Fruit fly (Drosophila melanogaster) whole organism, embryonic: Measurements from ENCODE around the gene CG12347.

Experiments
- CG10274 ChIP-seq: fragments of 200-800 bp; sonication (Bioruptor generic); optimal IDR thresholded peaks from 3 replicates; lab custom pipeline; 2017; ENCODE audit warnings: missing biosample characterization, mild to moderate bottlenecking, missing genetic modification characterization
- CG11504 ChIP-seq: fragments of 200-800 bp; sonication (Bioruptor generic); optimal IDR thresholded peaks from 3 replicates; lab custom pipeline; 2019; ENCODE audit warnings: missing biosample characterization, mild to moderate bottlenecking, missing genetic modification characterization, moderate library complexity
- CG14965 ChIP-seq: fragments of 200-800 bp; sonication (Bioruptor generic); optimal IDR thresholded peaks from 2 replicates; lab custom pipeline; 2016; ENCODE audit warnings: missing biosample characterization, missing genetic modification characterization, borderline replicate concordance
- CG16815 ChIP-seq: fragments of 200-800 bp; sonication (Bioruptor generic); optimal IDR thresholded peaks from 3 replicates; lab custom pipeline; 2017; ENCODE audit warnings: missing biosample characterization, mild to moderate bottlenecking, missing genetic modification characterization
- CG16863 ChIP-seq: fragments of 200-800 bp; sonication (Bioruptor generic); optimal IDR thresholded peaks from 3 replicates; lab custom pipeline; 2016; ENCODE audit warnings: missing biosample characterization, missing genetic modification characterization
- CG17328 ChIP-seq: fragments of 200-800 bp; sonication (Bioruptor generic); IDR thresholded peaks from 2 replicates; pipeline ENCODE4 v1.3.6; 2022; ENCODE audit warnings: missing biosample characterization, missing genetic modification characterization
- CG17385 ChIP-seq: fragments of 200-800 bp; sonication (Bioruptor generic); optimal IDR thresholded peaks from 3 replicates; lab custom pipeline; 2018; ENCODE audit warnings: missing biosample characterization, mild to moderate bottlenecking, missing genetic modification characterization
- CG17568 ChIP-seq: fragments of 200-800 bp; sonication (Bioruptor generic); optimal IDR thresholded peaks from 2 replicates; lab custom pipeline; 2018; ENCODE audit warnings: missing biosample characterization, mild to moderate bottlenecking, missing genetic modification characterization, moderate library complexity
- CG2116 ChIP-seq: fragments of 200-800 bp; sonication (Bioruptor generic); optimal IDR thresholded peaks from 3 replicates; lab custom pipeline; 2018; ENCODE audit warnings: missing biosample characterization, mild to moderate bottlenecking, missing genetic modification characterization
- CG2129 ChIP-seq: fragments of 200-800 bp; sonication (Bioruptor generic); IDR thresholded peaks from 2 replicates; pipeline ENCODE4 v1.3.6; 2022; ENCODE audit warnings: missing biosample characterization, missing genetic modification characterization; ENCODE audit not compliant: partially characterized antibody
- CG30020 ChIP-seq: fragments of 200-800 bp; optimal IDR thresholded peaks from 2 replicates; lab custom pipeline; 2019; ENCODE audit warnings: missing biosample characterization, mild to moderate bottlenecking, missing genetic modification characterization, moderate library complexity
- CG32772 ChIP-seq: fragments of 200-800 bp; sonication (Bioruptor generic); IDR thresholded peaks from 2 replicates; pipeline ENCODE4 v1.3.6; 2022; ENCODE audit warnings: missing biosample characterization, missing genetic modification characterization
- CG33213 ChIP-seq: fragments of 200-800 bp; sonication (Bioruptor generic); optimal IDR thresholded peaks from 3 replicates; lab custom pipeline; 2016; ENCODE audit warnings: missing biosample characterization, missing genetic modification characterization
- CG33557 ChIP-seq: fragments of 200-800 bp; sonication (Bioruptor generic); optimal IDR thresholded peaks from 2 replicates; lab custom pipeline; 2019; ENCODE audit warnings: missing biosample characterization, mild to moderate bottlenecking, missing genetic modification characterization, moderate library complexity
- CG3995 ChIP-seq: fragments of 200-800 bp; sonication (Bioruptor generic); optimal IDR thresholded peaks from 3 replicates; lab custom pipeline; 2016; ENCODE audit warnings: missing biosample characterization, missing genetic modification characterization
- CG4282 ChIP-seq: fragments of 200-800 bp; sonication (Bioruptor generic); optimal IDR thresholded peaks from 2 replicates; lab custom pipeline; 2016; ENCODE audit warnings: missing biosample characterization, missing genetic modification characterization
- CG4328 ChIP-seq: fragments of 200-800 bp; sonication (Bioruptor generic); optimal IDR thresholded peaks from 3 replicates; lab custom pipeline; 2017; ENCODE audit warnings: missing biosample characterization, missing genetic modification reagents, missing genetic modification characterization
- CG4854 ChIP-seq: fragments of 200-800 bp; sonication (Bioruptor generic); optimal IDR thresholded peaks from 2 replicates; lab custom pipeline; 2016; ENCODE audit warnings: missing biosample characterization, missing genetic modification characterization, inconsistent platforms
- CG7556 ChIP-seq: fragments of 200-800 bp; sonication (Bioruptor generic); optimal IDR thresholded peaks from 2 replicates; lab custom pipeline; 2017; ENCODE audit warnings: missing biosample characterization, mild to moderate bottlenecking, missing genetic modification characterization
- CG7745 ChIP-seq: fragments of 200-800 bp; sonication (Bioruptor generic); optimal IDR thresholded peaks from 2 replicates; lab custom pipeline; 2018; ENCODE audit warnings: missing biosample characterization, mild to moderate bottlenecking, missing genetic modification characterization, moderate library complexity
- CG8359 ChIP-seq: fragments of 200-800 bp; sonication (Bioruptor generic); optimal IDR thresholded peaks from 2 replicates; lab custom pipeline; 2017; ENCODE audit warnings: missing biosample characterization, mild to moderate bottlenecking, missing genetic modification characterization, borderline replicate concordance
- CG8944 ChIP-seq: fragments of 200-800 bp; sonication (Bioruptor generic); optimal IDR thresholded peaks from 3 replicates; lab custom pipeline; 2016; ENCODE audit warnings: missing biosample characterization, missing genetic modification characterization
- CHES-1-like ChIP-seq: fragments of 200-800 bp; sonication (Bioruptor generic); optimal IDR thresholded peaks from 2 replicates; lab custom pipeline; 2016; ENCODE audit warnings: missing biosample characterization, missing genetic modification characterization
- Drgx ChIP-seq: fragments of 200-800 bp; sonication (Bioruptor generic); IDR thresholded peaks from 2 replicates; pipeline ENCODE4 v1.3.6; 2022; ENCODE audit warnings: missing biosample characterization, missing genetic modification characterization
- Elba2 ChIP-seq: fragments of 200-800 bp; sonication (Bioruptor generic); optimal IDR thresholded peaks from 3 replicates; lab custom pipeline; 2016; ENCODE audit warnings: missing biosample characterization, missing genetic modification characterization
- HLH3B ChIP-seq: fragments of 200-800 bp; sonication (Bioruptor generic); IDR thresholded peaks from 2 replicates; pipeline ENCODE4 v1.3.6; 2022; ENCODE audit warnings: missing biosample characterization, missing genetic modification characterization
- Hmr ChIP-seq: fragments of 200-800 bp; sonication (Bioruptor generic); optimal IDR thresholded peaks from 3 replicates; lab custom pipeline; 2017; ENCODE audit warnings: mild to moderate bottlenecking, missing biosample characterization, missing genetic modification reagents, missing genetic modification characterization
- Hmx ChIP-seq: fragments of 200-800 bp; sonication (Bioruptor generic); optimal IDR thresholded peaks from 2 replicates; lab custom pipeline; 2016; ENCODE audit warnings: missing biosample characterization, missing genetic modification characterization
- Lhr ChIP-seq: fragments of 200-800 bp; sonication (Bioruptor generic); optimal IDR thresholded peaks from 3 replicates; lab custom pipeline; 2017; ENCODE audit warnings: mild to moderate bottlenecking, missing biosample characterization, missing genetic modification reagents, missing genetic modification characterization
- Max ChIP-seq: fragments of 200-800 bp; sonication (Bioruptor generic); optimal IDR thresholded peaks from 2 replicates; lab custom pipeline; 2016; ENCODE audit warnings: missing biosample characterization, mild to moderate bottlenecking, missing genetic modification characterization
- Neu2 ChIP-seq: fragments of 200-800 bp; sonication (Bioruptor generic); optimal IDR thresholded peaks from 3 replicates; lab custom pipeline; 2016; ENCODE audit warnings: missing biosample characterization, missing genetic modification characterization, borderline replicate concordance
- Tbp ChIP-seq: fragments of >200 bp; optimal IDR thresholded peaks from 2 replicates; lab custom pipeline; 2018; ENCODE audit warnings: missing biosample characterization, missing genetic modification characterization
- br ChIP-seq: fragments of >200 bp; optimal IDR thresholded peaks from 2 replicates; lab custom pipeline; 2017
- da ChIP-seq: fragments of 200-800 bp; sonication (Bioruptor generic); optimal IDR thresholded peaks from 2 replicates; lab custom pipeline; 2016; ENCODE audit warnings: missing biosample characterization, missing genetic modification characterization
- dimm ChIP-seq: fragments of 200-800 bp; sonication (Bioruptor generic); IDR thresholded peaks from 2 replicates; pipeline ENCODE4 v1.3.6; 2022; ENCODE audit warnings: missing biosample characterization, missing genetic modification characterization
- ewg ChIP-seq: fragments of 200-800 bp; sonication (Bioruptor generic); optimal IDR thresholded peaks from 3 replicates; lab custom pipeline; 2017; ENCODE audit warnings: mild to moderate bottlenecking, missing biosample characterization, missing genetic modification reagents, missing genetic modification characterization
- exex ChIP-seq: fragments of 200-800 bp; sonication (Bioruptor generic); optimal IDR thresholded peaks from 4 replicates; lab custom pipeline; 2018; ENCODE audit warnings: missing biosample characterization, mild to moderate bottlenecking, missing genetic modification characterization, moderate library complexity
- fd102C ChIP-seq: fragments of 200-800 bp; sonication (Bioruptor generic); optimal IDR thresholded peaks from 2 replicates; lab custom pipeline; 2018; ENCODE audit warnings: missing biosample characterization, mild to moderate bottlenecking, missing genetic modification characterization, moderate library complexity
- h ChIP-seq: fragments of >200 bp; optimal IDR thresholded peaks from 2 replicates; lab custom pipeline; 2017
- hkb ChIP-seq, 2 experiments: fragments of 200-800 bp in 1 of 2; fragments of >200 bp in 1 of 2; sonication (Bioruptor generic) in 1 of 2; IDR thresholded peaks in 1 of 2; optimal IDR thresholded peaks in 1 of 2; 2 replicates each; pipeline versions ENCODE4 v1.3.6 to Lab custom; 2017 to 2022; ENCODE audit warnings: missing biosample characterization in 1 of 2, missing genetic modification characterization in 1 of 2
- ken ChIP-seq: fragments of 200-800 bp; sonication (Bioruptor generic); IDR thresholded peaks from 3 replicates; pipeline ENCODE4 v1.3.6; 2022; ENCODE audit warnings: missing biosample characterization, missing genetic modification characterization
- maf-S ChIP-seq: fragments of 200-800 bp; sonication (Bioruptor generic); optimal IDR thresholded peaks from 2 replicates; lab custom pipeline; 2016; ENCODE audit warnings: missing biosample characterization, missing genetic modification characterization
- mam ChIP-seq: fragments of 200-800 bp; sonication (Bioruptor generic); optimal IDR thresholded peaks from 3 replicates; lab custom pipeline; 2016; ENCODE audit warnings: missing biosample characterization, missing genetic modification characterization
- nerfin-2 ChIP-seq: fragments of 200-800 bp; sonication (Bioruptor generic); IDR thresholded peaks from 2 replicates; pipeline ENCODE4 v1.3.6; 2022; ENCODE audit warnings: missing biosample characterization, missing genetic modification characterization; ENCODE audit not compliant: partially characterized antibody
- pnt ChIP-seq: fragments of 200-800 bp; sonication (Bioruptor generic); optimal IDR thresholded peaks from 3 replicates; lab custom pipeline; 2016; ENCODE audit warnings: missing biosample characterization, missing genetic modification characterization
- ro ChIP-seq: fragments of 200-800 bp; sonication (Bioruptor generic); IDR thresholded peaks from 2 replicates; pipeline ENCODE4 v1.3.6; 2022; ENCODE audit warnings: missing biosample characterization, missing genetic modification characterization
- toy ChIP-seq: fragments of 200-800 bp; sonication (Bioruptor generic); IDR thresholded peaks from 2 replicates; pipeline ENCODE4 v1.3.6; 2022; ENCODE audit warnings: missing biosample characterization, missing genetic modification characterization
- unc-4 ChIP-seq: fragments of 200-800 bp; sonication (Bioruptor generic); IDR thresholded peaks from 2 replicates; pipeline ENCODE4 v1.3.6; 2022; ENCODE audit warnings: missing biosample characterization, missing genetic modification characterization; ENCODE audit not compliant: partially characterized antibody
- vnd ChIP-seq: fragments of 200-800 bp; sonication (Bioruptor generic); IDR thresholded peaks from 3 replicates; pipeline ENCODE4 v1.3.6; 2022; ENCODE audit warnings: missing biosample characterization, missing genetic modification characterization; ENCODE audit not compliant: partially characterized antibody

CG12347 gene

dm6 chr3R:17919108-17919882 lies 13.1 kb downstream of the CG12347 start, which contains the start of gene cpo (continued):
- TF ChIP-seq fd102C (peak; percentile 78), CG8359 (GFP tag; lab: Kevin White, UChicago) (peak; percentile 88), br (lab: Kevin White, UChicago) (no peak), ken (peak; percentile 91), pnt (GFP tag; lab: Kevin White, UChicago) (no peak), HLH3B (GFP tag; lab: Robert Waterston, UW) (peak; percentile 81), CG4282 (GFP tag; lab: Kevin White, UChicago) (no peak), CG8944 (GFP tag; lab: Kevin White, UChicago) (peak; percentile 52), CG16863 (GFP tag; lab: Kevin White, UChicago) (peak; percentile 76), CG2129 (GFP tag; lab: Robert Waterston, UW) (no peak), Max (peak; percentile 54), hkb (optimal IDR thresholded peaks at IDR 0.05; lab: Kevin White, UChicago) (no peak), hkb (GFP tag; IDR thresholded peaks at IDR 0.05; lab: Robert Waterston, UW) (peak; percentile 85), CG2116 (GFP tag; lab: Kevin White, UChicago) (peak; percentile 78), mam (GFP tag; lab: Kevin White, UChicago) (peak; percentile 45), h (lab: Kevin White, UChicago) (no peak), CG32772 (peak; percentile 76), unc-4 (no peak), exex (tag; lab: Kevin White, UChicago) (peak; percentile 32), Neu2 (no peak), dimm (peak; percentile 79), CG17568 (GFP tag; lab: Kevin White, UChicago) (peak; percentile 90), CG10274 (GFP tag; lab: Kevin White, UChicago) (peak; percentile 86), Tbp (GFP tag; lab: Kevin White, UChicago) (no peak), Drgx (GFP tag; lab: Robert Waterston, UW) (peak; percentile 18; the same call in 1 of the 2 replicates), nerfin-2 (GFP tag; lab: Robert Waterston, UW) (no peak), CG16815 (GFP tag; lab: Kevin White, UChicago) (peak; percentile 73), toy (GFP tag; lab: Robert Waterston, UW) (peak; percentile 81), da (peak; percentile 83), CG4854 (peak; percentile 77), ewg (GFP tag; lab: Kevin White, UChicago) (peak; percentile 100), Hmx (GFP tag; lab: Kevin White, UChicago) (no peak), Hmr (GFP tag; lab: Kevin White, UChicago) (peak; percentile 96), maf-S (GFP tag; lab: Kevin White, UChicago) (peak; percentile 43), ro (GFP tag; lab: Robert Waterston, UW) (peak; percentile 54; the same call in 1 of the 2 replicates), CG11504 (peak; percentile 76), CG30020 (tag; lab: Kevin White, UChicago) (no peak), CG3995 (peak; percentile 42), CG33213 (GFP tag; lab: Kevin White, UChicago) (peak; percentile 85), CHES-1-like (peak; percentile 69), CG7745 (no peak), Lhr (GFP tag; lab: Kevin White, UChicago) (peak; percentile 87), CG14965 (GFP tag; lab: Kevin White, UChicago) (peak; percentile 18), CG33557 (GFP tag; lab: Kevin White, UChicago) (peak; percentile 85), Elba2 (GFP tag; lab: Kevin White, UChicago) (no peak), vnd (GFP tag; lab: Robert Waterston, UW) (no peak), CG17328 (GFP tag; lab: Robert Waterston, UW) (peak; percentile 93), CG4328 (peak; percentile 91), CG17385 (GFP tag; lab: Kevin White, UChicago) (peak; percentile 84), CG7556 (GFP tag; lab: Kevin White, UChicago) (peak; percentile 61)
